Fruit fly (Drosophila melanogaster) whole organism, embryonic: ENCODE results near the gene CG5762.

Source experiments
- Adf1 ChIP-seq: fragments of 200-800 bp; sonication (Bioruptor generic); IDR thresholded peaks from 2 replicates; pipeline ENCODE4 v1.3.6; 2022; ENCODE audit warnings: missing biosample characterization, missing genetic modification characterization
- Atf-2 ChIP-seq: fragments of 200-800 bp; sonication (Bioruptor generic); optimal IDR thresholded peaks from 2 replicates; lab custom pipeline; 2016; ENCODE audit warnings: missing biosample characterization, missing genetic modification characterization
- BEAF-32 ChIP-seq: fragments of 200-800 bp; sonication (Bioruptor generic); optimal IDR thresholded peaks from 3 replicates; lab custom pipeline; 2017; ENCODE audit warnings: missing biosample characterization, missing genetic modification characterization, mild to moderate bottlenecking, moderate library complexity, missing genetic modification reagents
- CG10321 ChIP-seq: fragments of 200-800 bp; sonication (Bioruptor generic); IDR thresholded peaks from 2 replicates; pipeline ENCODE4 v1.3.6; 2022; ENCODE audit warnings: missing biosample characterization, missing genetic modification characterization
- CG12236 ChIP-seq: fragments of 200-800 bp; sonication (Bioruptor generic); optimal IDR thresholded peaks from 2 replicates; lab custom pipeline; 2016; ENCODE audit warnings: missing biosample characterization, missing genetic modification characterization
- CG12299 ChIP-seq: fragments of 200-800 bp; sonication (Bioruptor generic); optimal IDR thresholded peaks from 2 replicates; lab custom pipeline; 2018; ENCODE audit warnings: missing biosample characterization, mild to moderate bottlenecking, missing genetic modification characterization
- CG12391 ChIP-seq: fragments of 200-800 bp; sonication (Bioruptor generic); optimal IDR thresholded peaks from 3 replicates; lab custom pipeline; 2018; ENCODE audit warnings: missing biosample characterization, mild to moderate bottlenecking, missing genetic modification characterization, moderate library complexity
- CG12659 ChIP-seq: fragments of 200-800 bp; sonication (Bioruptor generic); optimal IDR thresholded peaks from 3 replicates; lab custom pipeline; 2017; ENCODE audit warnings: mild to moderate bottlenecking, missing biosample characterization, missing genetic modification reagents, missing genetic modification characterization
- CG2116 ChIP-seq: fragments of 200-800 bp; sonication (Bioruptor generic); optimal IDR thresholded peaks from 3 replicates; lab custom pipeline; 2018; ENCODE audit warnings: missing biosample characterization, mild to moderate bottlenecking, missing genetic modification characterization
- CG2202 ChIP-seq: fragments of 200-800 bp; sonication (Bioruptor generic); optimal IDR thresholded peaks from 2 replicates; lab custom pipeline; 2018; ENCODE audit warnings: missing biosample characterization, mild to moderate bottlenecking, missing genetic modification characterization
- CG31365 ChIP-seq: fragments of 200-800 bp; sonication (Bioruptor generic); optimal IDR thresholded peaks from 2 replicates; lab custom pipeline; 2018; ENCODE audit warnings: missing biosample characterization, mild to moderate bottlenecking, missing genetic modification characterization
- CG32767 ChIP-seq: fragments of 200-800 bp; sonication (Bioruptor generic); IDR thresholded peaks from 2 replicates; pipeline ENCODE4 v1.3.6; 2022; ENCODE audit warnings: missing biosample characterization, missing genetic modification characterization
- CG34224 ChIP-seq: fragments of 200-800 bp; sonication (Bioruptor generic); IDR thresholded peaks from 3 replicates; pipeline ENCODE4 v1.3.6; 2022; ENCODE audit warnings: missing biosample characterization, missing genetic modification characterization; ENCODE audit not compliant: partially characterized antibody
- CG42726 ChIP-seq: fragments of 200-800 bp; sonication (Bioruptor generic); IDR thresholded peaks from 2 replicates; pipeline ENCODE4 v1.3.6; 2022; ENCODE audit warnings: missing biosample characterization, missing genetic modification characterization; ENCODE audit not compliant: partially characterized antibody
- CG4404 ChIP-seq: fragments of 200-800 bp; sonication (Bioruptor generic); IDR thresholded peaks from 2 replicates; pipeline ENCODE4 v1.3.6; 2022; ENCODE audit warnings: missing biosample characterization, missing genetic modification characterization
- CG8281 ChIP-seq: fragments of 200-800 bp; sonication (Bioruptor generic); optimal IDR thresholded peaks from 2 replicates; lab custom pipeline; 2018; ENCODE audit warnings: missing biosample characterization, mild to moderate bottlenecking, missing genetic modification characterization, moderate library complexity
- CG8924 ChIP-seq: fragments of 200-800 bp; optimal IDR thresholded peaks from 3 replicates; lab custom pipeline; 2019; ENCODE audit warnings: missing biosample characterization, mild to moderate bottlenecking, missing genetic modification characterization, moderate library complexity
- CG9727 ChIP-seq: fragments of 200-800 bp; sonication (Bioruptor generic); optimal IDR thresholded peaks from 3 replicates; lab custom pipeline; 2017; ENCODE audit warnings: missing biosample characterization, mild to moderate bottlenecking, missing genetic modification characterization
- CHES-1-like ChIP-seq: fragments of 200-800 bp; sonication (Bioruptor generic); optimal IDR thresholded peaks from 2 replicates; lab custom pipeline; 2016; ENCODE audit warnings: missing biosample characterization, missing genetic modification characterization
- D ChIP-seq, 2 experiments: fragments of 200-800 bp in 1 of 2; fragments of >200 bp in 1 of 2; sonication (Bioruptor generic) in 1 of 2; optimal IDR thresholded peaks; 2 replicates in 1 of 2; 3 replicates in 1 of 2; lab custom pipeline; 2017; ENCODE audit warnings: mild to moderate bottlenecking in 1 of 2, missing biosample characterization in 1 of 2, missing genetic modification characterization in 1 of 2, missing genetic modification reagents in 1 of 2
- Deaf1 ChIP-seq: fragments of 200-800 bp; optimal IDR thresholded peaks from 3 replicates; lab custom pipeline; 2019; ENCODE audit warnings: missing biosample characterization, mild to moderate bottlenecking, missing genetic modification characterization, moderate library complexity
- Dp ChIP-seq: fragments of 200-800 bp; sonication (Bioruptor generic); optimal IDR thresholded peaks from 2 replicates; lab custom pipeline; 2018; ENCODE audit warnings: missing biosample characterization, mild to moderate bottlenecking, missing genetic modification characterization, moderate library complexity
- Dref ChIP-seq: fragments of 200-800 bp; sonication (Bioruptor generic); IDR thresholded peaks from 2 replicates; pipeline ENCODE4 v1.3.6; 2022; ENCODE audit warnings: missing biosample characterization, missing genetic modification characterization
- Ets97D ChIP-seq: fragments of 200-800 bp; sonication (Bioruptor generic); optimal IDR thresholded peaks from 3 replicates; lab custom pipeline; 2016; ENCODE audit warnings: missing biosample characterization, missing genetic modification characterization
- Fer3 ChIP-seq: fragments of 200-800 bp; sonication (Bioruptor generic); optimal IDR thresholded peaks from 2 replicates; lab custom pipeline; 2018; ENCODE audit warnings: missing biosample characterization, mild to moderate bottlenecking, missing genetic modification characterization, moderate library complexity
- HLH4C ChIP-seq: fragments of 200-800 bp; sonication (Bioruptor generic); IDR thresholded peaks from 3 replicates; pipeline ENCODE4 v1.3.6; 2022; ENCODE audit warnings: missing biosample characterization, missing genetic modification characterization; ENCODE audit not compliant: partially characterized antibody
- HLHmδ ChIP-seq: fragments of 200-800 bp; sonication (Bioruptor generic); optimal IDR thresholded peaks from 2 replicates; lab custom pipeline; 2018; ENCODE audit warnings: missing biosample characterization, mild to moderate bottlenecking, missing genetic modification characterization, moderate library complexity
- Opbp ChIP-seq: fragments of 200-800 bp; sonication (Bioruptor generic); IDR thresholded peaks from 3 replicates; pipeline ENCODE4 v1.3.6; 2022; ENCODE audit warnings: missing biosample characterization, missing genetic modification characterization; ENCODE audit not compliant: partially characterized antibody
- Side ChIP-seq: fragments of 200-800 bp; sonication (Bioruptor generic); optimal IDR thresholded peaks from 2 replicates; lab custom pipeline; 2016; ENCODE audit warnings: missing biosample characterization, missing genetic modification characterization
- Sry-δ ChIP-seq: fragments of 200-800 bp; sonication (Bioruptor generic); optimal IDR thresholded peaks from 2 replicates; lab custom pipeline; 2016; ENCODE audit warnings: missing biosample characterization, missing genetic modification characterization
- Vsx1 ChIP-seq: fragments of 200-800 bp; sonication (Bioruptor generic); optimal IDR thresholded peaks from 2 replicates; lab custom pipeline; 2017; ENCODE audit warnings: missing biosample characterization, mild to moderate bottlenecking, missing genetic modification characterization, missing genetic modification reagents
- YL-1 ChIP-seq: fragments of 200-800 bp; sonication (Bioruptor generic); optimal IDR thresholded peaks from 3 replicates; lab custom pipeline; 2017; ENCODE audit warnings: missing biosample characterization, mild to moderate bottlenecking, missing genetic modification characterization
- bigmax ChIP-seq: fragments of 200-800 bp; sonication (Bioruptor generic); optimal IDR thresholded peaks from 2 replicates; lab custom pipeline; 2018; ENCODE audit warnings: missing biosample characterization, mild to moderate bottlenecking, missing genetic modification characterization
- bowl ChIP-seq: fragments of 200-800 bp; sonication (Bioruptor generic); IDR thresholded peaks from 2 replicates; pipeline ENCODE4 v1.3.6; 2022; ENCODE audit warnings: missing biosample characterization, missing genetic modification characterization
- cato ChIP-seq: fragments of 200-800 bp; sonication (Bioruptor generic); optimal IDR thresholded peaks from 2 replicates; lab custom pipeline; 2016; ENCODE audit warnings: missing biosample characterization, missing genetic modification characterization, borderline replicate concordance
- crc ChIP-seq: fragments of 200-800 bp; sonication (Bioruptor generic); optimal IDR thresholded peaks from 2 replicates; lab custom pipeline; 2016; ENCODE audit warnings: missing biosample characterization, missing genetic modification characterization
- dm ChIP-seq: fragments of 200-800 bp; sonication (Bioruptor generic); optimal IDR thresholded peaks from 3 replicates; lab custom pipeline; 2016; ENCODE audit warnings: missing biosample characterization, missing genetic modification characterization
- ems ChIP-seq: fragments of 200-800 bp; sonication (Bioruptor generic); optimal IDR thresholded peaks from 3 replicates; lab custom pipeline; 2016; ENCODE audit warnings: missing biosample characterization, missing genetic modification characterization
- hb ChIP-seq: fragments of 200-800 bp; sonication (Bioruptor generic); IDR thresholded peaks from 3 replicates; pipeline ENCODE4 v1.3.6; 2022; ENCODE audit warnings: missing biosample characterization, missing genetic modification characterization; ENCODE audit not compliant: partially characterized antibody
- inv ChIP-seq: fragments of 200-800 bp; sonication (Bioruptor generic); IDR thresholded peaks from 2 replicates; pipeline ENCODE4 v1.3.6; 2022; ENCODE audit warnings: missing biosample characterization, missing genetic modification characterization; ENCODE audit not compliant: partially characterized antibody
- jigr1 ChIP-seq: fragments of 200-800 bp; sonication (Bioruptor generic); IDR thresholded peaks from 3 replicates; pipeline ENCODE4 v1.3.6; 2022; ENCODE audit warnings: missing biosample characterization, missing genetic modification characterization
- pan ChIP-seq, 4 experiments: fragments of >200 bp in 3 of 4; fragments of 200-800 bp in 1 of 4; sonication (Bioruptor generic) in 1 of 4; optimal IDR thresholded peaks in 3 of 4; IDR thresholded peaks in 1 of 4; 2 replicates each; pipeline versions ENCODE4 v1.3.6 to Lab custom; 2017 to 2022; ENCODE audit warnings: missing biosample characterization in 2 of 4, missing genetic modification characterization in 2 of 4, mixed read lengths in 1 of 4
- run ChIP-seq: fragments of 200-800 bp; sonication (Bioruptor generic); optimal IDR thresholded peaks from 3 replicates; lab custom pipeline; 2018; ENCODE audit warnings: missing biosample characterization, mild to moderate bottlenecking, missing genetic modification characterization
- trh ChIP-seq: fragments of 200-800 bp; sonication (Bioruptor generic); optimal IDR thresholded peaks from 2 replicates; lab custom pipeline; 2016; ENCODE audit warnings: missing biosample characterization, missing genetic modification characterization
- vvl ChIP-seq: fragments of 200-800 bp; sonication (Bioruptor generic); IDR thresholded peaks from 2 replicates; pipeline ENCODE4 v1.3.6; 2022; ENCODE audit warnings: missing biosample characterization, missing genetic modification characterization
- zf30C ChIP-seq: fragments of 200-800 bp; sonication (Bioruptor generic); optimal IDR thresholded peaks from 3 replicates; lab custom pipeline; 2018; ENCODE audit warnings: missing biosample characterization, mild to moderate bottlenecking, missing genetic modification characterization

The CG5762 gene

dm6 chr3R:24333182-24333808 lies 28.2 kb downstream of the CG5762 start, which contains the start of the genes Rrp5 and Dis3 (continued):
- TF ChIP-seq Fer3 (tag; lab: Kevin White, UChicago), result no peak
- no peak for TF ChIP-seq ems
- TF ChIP-seq CG9727 (GFP tag; lab: Kevin White, UChicago), result no peak
- TF ChIP-seq Deaf1 (tag; lab: Kevin White, UChicago), result no peak
- TF ChIP-seq CG32767 (GFP tag; lab: Robert Waterston, UW), result peak; percentile 31; the same call in 1 of the 2 replicates
- no peak for TF ChIP-seq zf30C (GFP tag; lab: Kevin White, UChicago)

dm6 chr3R:24320342-24320711 lies 41.2 kb downstream of the CG5762 start:
- TF ChIP-seq CG2116 (GFP tag; lab: Kevin White, UChicago) (peak; percentile 67), CG8924 (tag; lab: Kevin White, UChicago) (peak; percentile 88), CG12391 (peak; percentile 79), CG31365 (tag; lab: Kevin White, UChicago) (no peak), CG10321 (GFP tag; lab: Robert Waterston, UW) (peak; percentile 97), pan (optimal IDR thresholded peaks at IDR 0.05; lab: Kevin White, UChicago) (no peak), pan (GFP tag; optimal IDR thresholded peaks at IDR 0.05 in 1 of 2, IDR thresholded peaks at IDR 0.05 in 1 of 2) (no peak), bowl (GFP tag; lab: Robert Waterston, UW) (no peak), CG12299 (tag; lab: Kevin White, UChicago) (peak; percentile 68), dm (GFP tag; lab: Kevin White, UChicago) (peak; percentile 28), CG42726 (GFP tag; lab: Robert Waterston, UW) (peak; percentile 39; the same call in 1 of the 2 replicates), hb (GFP tag; lab: Robert Waterston, UW) (peak; percentile 59; the same call in 1 of the 3 replicates), Dp (GFP tag; lab: Kevin White, UChicago) (peak; percentile 76), Ets97D (peak; percentile 37), crc (GFP tag; lab: Kevin White, UChicago) (no peak), Opbp (peak; percentile 78), CG8281 (tag; lab: Kevin White, UChicago) (no peak), vvl (GFP tag; lab: Robert Waterston, UW) (peak; percentile 72), bigmax (GFP tag; lab: Kevin White, UChicago) (no peak), Sry-δ (GFP tag; lab: Kevin White, UChicago) (peak; percentile 71), Adf1 (GFP tag; lab: Robert Waterston, UW) (0 out of 2 replicates have a peak, but pooled peaks have one; percentile 13), Atf-2 (GFP tag; lab: Kevin White, UChicago) (no peak), CG2202 (tag; lab: Kevin White, UChicago) (no peak), Dref (peak; percentile 87), CG12659 (GFP tag; lab: Kevin White, UChicago) (peak; percentile 73), cato (no peak), CHES-1-like (GFP tag; lab: Kevin White, UChicago) (no peak), D (optimal IDR thresholded peaks at IDR 0.05; lab: Kevin White, UChicago) (no peak), D (GFP tag; optimal IDR thresholded peaks at IDR 0.05; lab: Kevin White, UChicago) (no peak), YL-1 (GFP tag; lab: Kevin White, UChicago) (peak; percentile 83), jigr1 (GFP tag; lab: Robert Waterston, UW) (no peak), run (tag; lab: Kevin White, UChicago) (peak; percentile 11), Side (GFP tag; lab: Kevin White, UChicago) (peak; percentile 1), CG34224 (peak; percentile 67), inv (GFP tag; lab: Robert Waterston, UW) (peak; percentile 52; the same call in 1 of the 2 replicates), CG12236 (GFP tag; lab: Kevin White, UChicago) (no peak), HLH4C (GFP tag; lab: Robert Waterston, UW) (peak; percentile 66), trh (GFP tag; lab: Kevin White, UChicago) (no peak), Vsx1 (GFP tag; lab: Kevin White, UChicago) (peak; percentile 95), HLHmδ (GFP tag; lab: Kevin White, UChicago) (peak; percentile 11), BEAF-32 (GFP tag; lab: Kevin White, UChicago) (peak; percentile 75), CG4404 (GFP tag; lab: Robert Waterston, UW) (no peak)
